Worm (Caenorhabditis elegans) whole organism, L1 larva: ENCODE data around the gene npr-4.

Experiments used
- blmp-1 ChIP-seq: fragments of 150-350 bp; optimal IDR thresholded peaks from 2 replicates; lab custom pipeline; 2014; ENCODE audit warnings: missing biosample characterization, missing genetic modification characterization
- rnt-1 ChIP-seq: sonication (generic microtip); optimal IDR thresholded peaks from 2 replicates; lab custom pipeline; 2016; ENCODE audit warnings: mild to moderate bottlenecking, missing genetic modification characterization, moderate library complexity, missing compliant biosample characterization

DNA sequence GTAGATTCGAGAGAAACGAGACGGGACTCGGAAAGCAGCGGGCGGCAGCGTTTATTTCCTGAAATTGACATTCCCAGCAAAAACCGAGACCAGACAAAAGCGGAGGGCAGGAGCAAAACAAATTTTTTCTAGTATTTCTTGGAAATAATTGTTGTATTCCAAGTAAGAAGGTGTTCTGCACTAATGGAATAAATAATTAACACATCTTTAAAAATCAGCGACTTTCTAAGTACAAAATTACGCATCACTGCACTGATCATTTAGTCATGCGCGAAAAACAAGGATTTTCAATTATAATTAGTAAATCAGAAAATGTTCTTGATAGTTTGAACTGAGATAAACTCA lies 35.0 kb downstream of the npr-4 start:
- no peak for TF ChIP-seq rnt-1
- no peak for TF ChIP-seq blmp-1 (tag; lab: Kevin White, UChicago)
